Worm (Caenorhabditis elegans) whole organism, L4 larva: ENCODE measurements around the gene rml-4.
A peak's percentile ranks its signal among the peaks of the same experiment; 100 is the strongest.

Source experiments
- Y5F2A.4 ChIP-seq: fragments of 200-800 bp; sonication (Bioruptor generic); optimal IDR thresholded peaks from 2 replicates; lab custom pipeline; 2018; ENCODE audit warnings: mild to moderate bottlenecking, missing genetic modification characterization, missing compliant biosample characterization
- ceh-82 ChIP-seq: sonication (generic microtip); optimal IDR thresholded peaks from 2 replicates; lab custom pipeline; 2017; ENCODE audit warnings: missing biosample characterization, missing genetic modification characterization
- hmg-1.1 ChIP-seq: fragments of 200-800 bp; sonication (Bioruptor generic); IDR thresholded peaks from 2 replicates; pipeline ENCODE4 v1.3.6; 2022; ENCODE audit warnings: missing genetic modification reagents, missing genetic modification characterization, missing compliant biosample characterization
- jun-1 ChIP-seq: fragments of 150-350 bp; optimal IDR thresholded peaks from 2 replicates; lab custom pipeline; 2014; ENCODE audit warnings: missing biosample characterization, missing genetic modification reagents, missing genetic modification characterization
- nhr-10 ChIP-seq: fragments of 150-350 bp; optimal IDR thresholded peaks from 2 replicates; lab custom pipeline; 2014; ENCODE audit warnings: missing biosample characterization, missing genetic modification characterization
- nhr-76 ChIP-seq: fragments of 150-350 bp; optimal IDR thresholded peaks from 2 replicates; lab custom pipeline; 2014; ENCODE audit warnings: missing biosample characterization, missing genetic modification characterization
- skn-1 ChIP-seq: fragments of 150-350 bp; optimal IDR thresholded peaks from 2 replicates; lab custom pipeline; 2014; ENCODE audit warnings: missing biosample characterization, missing genetic modification characterization
- snpc-1.2 ChIP-seq: fragments of 200-800 bp; sonication (Bioruptor generic); IDR thresholded peaks from 2 replicates; pipeline ENCODE4 v1.3.6; 2022; ENCODE audit warnings: missing genetic modification reagents, missing genetic modification characterization, missing compliant biosample characterization
- unc-39 ChIP-seq: sonication (generic microtip); optimal IDR thresholded peaks from 2 replicates; lab custom pipeline; 2017; ENCODE audit warnings: missing biosample characterization, missing genetic modification characterization
- unc-62 ChIP-seq, 3 experiments: fragments of 150-350 bp in 1 of 3; sonication (generic microtip); optimal IDR thresholded peaks in 2 of 3; peaks in 1 of 3; 1 replicate in 1 of 3; 2 replicates in 2 of 3; lab custom pipeline; 2014 to 2017; ENCODE audit warnings: missing biosample characterization in 3 of 3, missing genetic modification characterization in 3 of 3, missing genetic modification reagents in 3 of 3, missing genotype in 1 of 3

DNA sequence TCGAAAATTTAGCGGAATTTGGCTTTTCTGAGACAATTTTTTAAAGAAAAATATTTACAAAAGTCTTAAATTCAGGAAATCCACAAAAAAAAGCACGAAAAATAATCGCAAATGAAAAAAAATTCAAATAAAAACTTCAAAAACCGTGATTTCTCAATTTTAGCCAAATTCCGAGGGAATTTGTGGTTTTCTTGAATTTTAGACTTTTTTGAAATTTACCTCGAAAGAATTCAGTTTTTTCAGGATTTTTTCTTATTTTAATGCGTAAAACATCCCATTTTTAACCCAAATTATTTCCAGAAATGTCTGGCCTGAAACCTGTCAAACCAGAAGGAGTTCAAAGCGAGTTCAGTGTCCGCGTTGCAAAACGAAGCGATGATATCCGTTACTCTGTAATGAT, 6.4 kb downstream of the rml-4 start, which contains the start of gene gtf-2F1:
- TF ChIP-seq ceh-82 (tag; lab: Kevin White, UChicago) (no peak), skn-1 (no peak), nhr-76 (tag; lab: Kevin White, UChicago) (no peak), unc-39 (tag; lab: Kevin White, UChicago) (no peak), hmg-1.1 (GFP tag; lab: Robert Waterston, UW) (no peak), unc-62 (GFP tag; optimal IDR thresholded peaks at IDR 0.05 in 1 of 2; lab: Kevin White, UChicago) (peak in 1 of 2 experiments; percentile 41), unc-62 (tag; optimal IDR thresholded peaks at IDR 0.05; lab: Kevin White, UChicago) (no peak), nhr-10 (no peak), Y5F2A.4 (GFP tag; lab: Kevin White, UChicago) (no peak), jun-1 (tag; lab: Kevin White, UChicago) (no peak), snpc-1.2 (GFP tag; lab: Robert Waterston, UW) (no peak)
